Fruit fly (Drosophila melanogaster) whole organism, pupa: ENCODE measurements around the gene raw.

Source experiments
- CG10348 ChIP-seq: fragments of 200-800 bp; sonication (Bioruptor generic); IDR thresholded peaks from 2 replicates; pipeline ENCODE4 v1.3.6; 2022; ENCODE audit warnings: missing biosample characterization, missing genetic modification characterization
- CG12605 ChIP-seq: fragments of 200-800 bp; sonication (Bioruptor generic); IDR thresholded peaks from 2 replicates; pipeline ENCODE4 v1.3.6; 2022; ENCODE audit warnings: missing biosample characterization, missing genetic modification characterization
- CG13204 ChIP-seq: fragments of 200-800 bp; sonication (Bioruptor generic); optimal IDR thresholded peaks from 2 replicates; lab custom pipeline; 2018; ENCODE audit warnings: missing biosample characterization, mild to moderate bottlenecking, missing genetic modification characterization, moderate library complexity
- CG14655 ChIP-seq: fragments of 200-800 bp; sonication (Bioruptor generic); optimal IDR thresholded peaks from 3 replicates; lab custom pipeline; 2017; ENCODE audit warnings: mild to moderate bottlenecking, missing biosample characterization, missing genetic modification reagents, missing genetic modification characterization
- CG15710 ChIP-seq: fragments of 200-800 bp; sonication (Bioruptor generic); optimal IDR thresholded peaks from 2 replicates; lab custom pipeline; 2018; ENCODE audit warnings: missing biosample characterization, mild to moderate bottlenecking, missing genetic modification characterization, moderate library complexity
- CG17806 ChIP-seq: fragments of 200-800 bp; sonication (Bioruptor generic); optimal IDR thresholded peaks from 2 replicates; lab custom pipeline; 2018; ENCODE audit warnings: missing biosample characterization, mild to moderate bottlenecking, missing genetic modification characterization, moderate library complexity
- CG32121 ChIP-seq: fragments of 200-800 bp; sonication (Bioruptor generic); IDR thresholded peaks from 2 replicates; pipeline ENCODE4 v1.3.6; 2022; ENCODE audit warnings: missing biosample characterization, missing genetic modification characterization
- CG34367 ChIP-seq: fragments of 200-800 bp; sonication (Bioruptor generic); optimal IDR thresholded peaks from 2 replicates; lab custom pipeline; 2018; ENCODE audit warnings: missing biosample characterization, mild to moderate bottlenecking, missing genetic modification characterization
- CG4496 ChIP-seq: fragments of 200-800 bp; sonication (Bioruptor generic); IDR thresholded peaks from 3 replicates; pipeline ENCODE4 v1.3.6; 2022; ENCODE audit warnings: missing biosample characterization, missing genetic modification characterization
- CG8159 ChIP-seq: fragments of 200-800 bp; sonication (Bioruptor generic); optimal IDR thresholded peaks from 3 replicates; lab custom pipeline; 2018; ENCODE audit warnings: missing biosample characterization, mild to moderate bottlenecking, missing genetic modification characterization, moderate library complexity
- CG8301 ChIP-seq: fragments of 200-800 bp; sonication (Bioruptor generic); optimal IDR thresholded peaks from 2 replicates; lab custom pipeline; 2018; ENCODE audit warnings: missing biosample characterization, mild to moderate bottlenecking, missing genetic modification characterization
- CG9948 ChIP-seq: fragments of 200-800 bp; sonication (Bioruptor generic); optimal IDR thresholded peaks from 2 replicates; lab custom pipeline; 2018; ENCODE audit warnings: missing biosample characterization, mild to moderate bottlenecking, missing genetic modification characterization, moderate library complexity
- D1 ChIP-seq: fragments of 200-800 bp; sonication (Bioruptor generic); optimal IDR thresholded peaks from 2 replicates; lab custom pipeline; 2018; ENCODE audit warnings: missing biosample characterization, mild to moderate bottlenecking, missing genetic modification characterization, moderate library complexity
- Ets98B ChIP-seq: fragments of 200-800 bp; sonication (Bioruptor generic); IDR thresholded peaks from 2 replicates; pipeline ENCODE4 v1.3.6; 2022; ENCODE audit warnings: missing biosample characterization, missing genetic modification characterization
- Pif1A ChIP-seq: fragments of 200-800 bp; sonication (Bioruptor generic); optimal IDR thresholded peaks from 3 replicates; lab custom pipeline; 2016; ENCODE audit warnings: missing biosample characterization, missing genetic modification characterization
- Pif1B ChIP-seq: fragments of 200-800 bp; sonication (Bioruptor generic); optimal IDR thresholded peaks from 3 replicates; lab custom pipeline; 2016; ENCODE audit warnings: missing biosample characterization, missing genetic modification characterization
- Snoo ChIP-seq: fragments of 200-800 bp; sonication (Bioruptor generic); optimal IDR thresholded peaks from 3 replicates; lab custom pipeline; 2017; ENCODE audit warnings: missing biosample characterization, mild to moderate bottlenecking, missing genetic modification characterization, inconsistent platforms
- fd96Ca ChIP-seq: fragments of 200-800 bp; sonication (Bioruptor generic); IDR thresholded peaks from 3 replicates; pipeline ENCODE4 v1.3.6; 2022; ENCODE audit warnings: missing biosample characterization, missing genetic modification characterization
- rn ChIP-seq: fragments of 200-800 bp; sonication (Bioruptor generic); IDR thresholded peaks from 2 replicates; pipeline ENCODE4 v1.3.6; 2022; ENCODE audit warnings: missing biosample characterization, missing genetic modification characterization

The raw gene

dm6 chr2L:8679712-8680111, 60.7 kb downstream of the raw start, which contains the start of gene CG9287:
CG9287 (minus strand) TSS chr2L:8679812.
- TF ChIP-seq CG12605 (no peak), D1 (tag; lab: Kevin White, UChicago) (no peak), Snoo (tag; lab: Kevin White, UChicago) (no peak), CG13204 (GFP tag; lab: Kevin White, UChicago) (no peak), CG14655 (GFP tag; lab: Kevin White, UChicago) (no peak), CG34367 (tag; lab: Kevin White, UChicago) (no peak), CG32121 (no peak), Pif1A (GFP tag; lab: Kevin White, UChicago) (no peak), Ets98B (GFP tag; lab: Robert Waterston, UW) (no peak), Pif1B (no peak), fd96Ca (GFP tag; lab: Robert Waterston, UW) (no peak), CG8159 (tag; lab: Kevin White, UChicago) (no peak), CG15710 (tag; lab: Kevin White, UChicago) (no peak), CG9948 (no peak), CG17806 (tag; lab: Kevin White, UChicago) (no peak), rn (GFP tag; lab: Robert Waterston, UW) (no peak)

dm6 chr2L:8678955-8679354, 61.5 kb downstream of the raw start:
- TF ChIP-seq CG9948: no peak
- no peak for TF ChIP-seq CG14655 (GFP tag; lab: Kevin White, UChicago)
- TF ChIP-seq CG13204 (GFP tag; lab: Kevin White, UChicago): no peak
- no peak for TF ChIP-seq CG17806 (tag; lab: Kevin White, UChicago)
- no peak for TF ChIP-seq fd96Ca (GFP tag; lab: Robert Waterston, UW)
- TF ChIP-seq CG12605: no peak
- TF ChIP-seq CG8159 (tag; lab: Kevin White, UChicago): no peak
- no peak for TF ChIP-seq rn (GFP tag; lab: Robert Waterston, UW)
- no peak for TF ChIP-seq CG15710 (tag; lab: Kevin White, UChicago)
- no peak for TF ChIP-seq CG4496 (GFP tag; lab: Robert Waterston, UW)
- no peak for TF ChIP-seq Snoo (tag; lab: Kevin White, UChicago)
- no peak for TF ChIP-seq CG34367 (tag; lab: Kevin White, UChicago)
- no peak for TF ChIP-seq CG10348
- TF ChIP-seq CG8301 (tag; lab: Kevin White, UChicago): no peak

dm6 chr2L:8672278-8672748, 68.1 kb downstream of the raw start, which contains the start of gene Glt:
Glt (plus strand) TSS chr2L:8672698.
- no peak for TF ChIP-seq Pif1B
- peak; percentile 49 for TF ChIP-seq CG14655 (GFP tag; lab: Kevin White, UChicago)
- TF ChIP-seq CG8159 (tag; lab: Kevin White, UChicago): peak; percentile 79
- TF ChIP-seq Pif1A (GFP tag; lab: Kevin White, UChicago): peak; percentile 41
- TF ChIP-seq D1 (tag; lab: Kevin White, UChicago): no peak
